Worm (Caenorhabditis elegans) whole organism, young adult: ENCODE results near the gene F28F8.7.
A peak's percentile ranks its signal among the peaks of the same experiment; 100 is the strongest.

Source experiments
- B0019.2 ChIP-seq: fragments of 200-800 bp; sonication (Bioruptor generic); conservative IDR thresholded peaks from 2 replicates; pipeline ENCODE4 v1.3.6; 2022; ENCODE audit warnings: missing genetic modification reagents, missing genetic modification characterization, missing compliant biosample characterization
- ama-1 ChIP-seq, 3 experiments: fragments of 150-350 bp in 1 of 3; sonication (generic microtip) in 2 of 3; optimal IDR thresholded peaks; 2 replicates each; lab custom pipeline; 2014 to 2018; ENCODE audit warnings: missing biosample characterization in 2 of 3, missing genetic modification characterization in 2 of 3, missing genetic modification reagents in 2 of 3
- aptf-2 ChIP-seq: fragments of 200-800 bp; sonication (Bioruptor generic); conservative IDR thresholded peaks from 2 replicates; pipeline ENCODE4 v1.3.6; 2022; ENCODE audit warnings: missing genetic modification reagents, missing genetic modification characterization, missing compliant biosample characterization
- atf-7 ChIP-seq: sonication (generic microtip); optimal IDR thresholded peaks from 2 replicates; lab custom pipeline; 2017; ENCODE audit warnings: mild to moderate bottlenecking, missing genetic modification characterization, missing compliant biosample characterization
- athp-1 ChIP-seq: sonication (generic microtip); optimal IDR thresholded peaks from 2 replicates; lab custom pipeline; 2017; ENCODE audit warnings: mild to moderate bottlenecking, missing genetic modification characterization, missing compliant biosample characterization
- ccch-3 ChIP-seq: fragments of 200-800 bp; sonication (Bioruptor generic); optimal IDR thresholded peaks from 2 replicates; lab custom pipeline; 2018; ENCODE audit warnings: mild to moderate bottlenecking, missing genetic modification characterization, missing compliant biosample characterization
- cebp-1 ChIP-seq, 2 experiments: fragments of 200-800 bp in 1 of 2; sonication (Bioruptor generic) in 1 of 2; sonication (generic microtip) in 1 of 2; IDR thresholded peaks in 1 of 2; optimal IDR thresholded peaks in 1 of 2; 2 replicates each; pipeline versions ENCODE4 v1.3.6 to Lab custom; 2017 to 2022; ENCODE audit warnings: missing compliant biosample characterization in 2 of 2, missing genetic modification characterization in 2 of 2, mild to moderate bottlenecking in 1 of 2, missing genetic modification reagents in 1 of 2, moderate library complexity in 1 of 2
- dpl-1 ChIP-seq: fragments of 150-350 bp; optimal IDR thresholded peaks from 2 replicates; lab custom pipeline; 2014; ENCODE audit warnings: missing biosample characterization, missing genetic modification reagents, missing genetic modification characterization
- mes-4 ChIP-seq: sonication (generic microtip); optimal IDR thresholded peaks from 2 replicates; lab custom pipeline; 2016; ENCODE audit warnings: missing genotype, missing genetic modification characterization, missing compliant biosample characterization
- snpc-3.4 ChIP-seq: sonication (generic microtip); optimal IDR thresholded peaks from 2 replicates; lab custom pipeline; 2017; ENCODE audit warnings: missing genetic modification characterization, mild to moderate bottlenecking, missing compliant biosample characterization, antibody characterized with exemption, moderate library complexity, missing genotype, missing genetic modification reagents
- snpc-4 ChIP-seq, 5 experiments: fragments of 150-350 bp in 1 of 5; sonication (generic microtip) in 4 of 5; optimal IDR thresholded peaks; 2 replicates each; lab custom pipeline; 2014 to 2018; ENCODE audit warnings: missing genetic modification characterization in 5 of 5, missing biosample characterization in 3 of 5, antibody characterized with exemption in 2 of 5, mild to moderate bottlenecking in 2 of 5, missing compliant biosample characterization in 2 of 5, missing genotype in 2 of 5, moderate library complexity in 2 of 5, missing genetic modification reagents in 1 of 5
- tbx-9 ChIP-seq: sonication (generic microtip); optimal IDR thresholded peaks from 2 replicates; lab custom pipeline; 2016; ENCODE audit warnings: borderline replicate concordance, missing genetic modification characterization, inconsistent platforms, missing compliant biosample characterization
- unc-62 ChIP-seq: fragments of 150-350 bp; optimal IDR thresholded peaks from 2 replicates; lab custom pipeline; 2014; ENCODE audit warnings: missing biosample characterization, missing genetic modification reagents, missing genetic modification characterization
- ztf-6 ChIP-seq: fragments of 200-800 bp; sonication (Bioruptor generic); IDR thresholded peaks from 2 replicates; pipeline ENCODE4 v1.3.6; 2022; ENCODE audit warnings: missing genetic modification reagents, missing genetic modification characterization, missing compliant biosample characterization

- TF ChIP-seq snpc-4 (GFP tag; optimal IDR thresholded peaks at IDR 0.05; lab: Kevin White, UChicago) (no peak), snpc-4 (tag; optimal IDR thresholded peaks at IDR 0.05; lab: Kevin White, UChicago) (no peak), B0019.2 (no peak), cebp-1 (GFP tag; IDR thresholded peaks at IDR 0.05; lab: Robert Waterston, UW) (no peak), cebp-1 (tag; optimal IDR thresholded peaks at IDR 0.05; lab: Kevin White, UChicago) (no peak), atf-7 (tag; lab: Kevin White, UChicago) (no peak), snpc-3.4 (tag; lab: Kevin White, UChicago) (no peak), ccch-3 (GFP tag; lab: Kevin White, UChicago) (no peak), ztf-6 (GFP tag; lab: Robert Waterston, UW) (no peak), ama-1 (optimal IDR thresholded peaks at IDR 0.05; lab: Kevin White, UChicago) (peak; percentile 42), ama-1 (GFP tag; optimal IDR thresholded peaks at IDR 0.05; lab: Kevin White, UChicago) (no peak), unc-62 (GFP tag; lab: Kevin White, UChicago) (no peak), dpl-1 (GFP tag; lab: Kevin White, UChicago) (no peak), tbx-9 (no peak), aptf-2 (GFP tag; lab: Robert Waterston, UW) (no peak), mes-4 (no peak), athp-1 (tag; lab: Kevin White, UChicago) (no peak)
Measured at ce11 chrV:15568381-15568780, 22.0 kb downstream of the F28F8.7 start.
